Fruit fly (Drosophila melanogaster) whole organism, pupa: Measurements from ENCODE around the gene rudhira.
A peak's percentile ranks its signal among the peaks of the same experiment; 100 is the strongest.

ENCODE experiments used
- CG13204 ChIP-seq: fragments of 200-800 bp; sonication (Bioruptor generic); optimal IDR thresholded peaks from 2 replicates; lab custom pipeline; 2018; ENCODE audit warnings: missing biosample characterization, mild to moderate bottlenecking, missing genetic modification characterization, moderate library complexity
- CG14655 ChIP-seq: fragments of 200-800 bp; sonication (Bioruptor generic); optimal IDR thresholded peaks from 3 replicates; lab custom pipeline; 2017; ENCODE audit warnings: mild to moderate bottlenecking, missing biosample characterization, missing genetic modification reagents, missing genetic modification characterization
- CG15710 ChIP-seq: fragments of 200-800 bp; sonication (Bioruptor generic); optimal IDR thresholded peaks from 2 replicates; lab custom pipeline; 2018; ENCODE audit warnings: missing biosample characterization, mild to moderate bottlenecking, missing genetic modification characterization, moderate library complexity
- CG17806 ChIP-seq: fragments of 200-800 bp; sonication (Bioruptor generic); optimal IDR thresholded peaks from 2 replicates; lab custom pipeline; 2018; ENCODE audit warnings: missing biosample characterization, mild to moderate bottlenecking, missing genetic modification characterization, moderate library complexity
- CG8159 ChIP-seq: fragments of 200-800 bp; sonication (Bioruptor generic); optimal IDR thresholded peaks from 3 replicates; lab custom pipeline; 2018; ENCODE audit warnings: missing biosample characterization, mild to moderate bottlenecking, missing genetic modification characterization, moderate library complexity
- EcR ChIP-seq: fragments of 200-800 bp; sonication (Bioruptor generic); optimal IDR thresholded peaks from 3 replicates; lab custom pipeline; 2019; ENCODE audit warnings: missing biosample characterization, missing genetic modification characterization, mild to moderate bottlenecking, moderate library complexity, missing genetic modification reagents
- Ets98B ChIP-seq: fragments of 200-800 bp; sonication (Bioruptor generic); IDR thresholded peaks from 2 replicates; pipeline ENCODE4 v1.3.6; 2022; ENCODE audit warnings: missing biosample characterization, missing genetic modification characterization
- Pif1A ChIP-seq: fragments of 200-800 bp; sonication (Bioruptor generic); optimal IDR thresholded peaks from 3 replicates; lab custom pipeline; 2016; ENCODE audit warnings: missing biosample characterization, missing genetic modification characterization
- Snoo ChIP-seq: fragments of 200-800 bp; sonication (Bioruptor generic); optimal IDR thresholded peaks from 3 replicates; lab custom pipeline; 2017; ENCODE audit warnings: missing biosample characterization, mild to moderate bottlenecking, missing genetic modification characterization, inconsistent platforms
- gl ChIP-seq: fragments of 200-800 bp; sonication (Bioruptor generic); optimal IDR thresholded peaks from 2 replicates; lab custom pipeline; 2018; ENCODE audit warnings: missing biosample characterization, mild to moderate bottlenecking, missing genetic modification characterization

- TF ChIP-seq Pif1A (GFP tag; lab: Kevin White, UChicago) (no peak), CG17806 (tag; lab: Kevin White, UChicago) (no peak), CG15710 (no peak), gl (tag; lab: Kevin White, UChicago) (no peak), CG8159 (tag; lab: Kevin White, UChicago) (peak; percentile 45), EcR (no peak), CG13204 (GFP tag; lab: Kevin White, UChicago) (no peak), Ets98B (GFP tag; lab: Robert Waterston, UW) (no peak), Snoo (tag; lab: Kevin White, UChicago) (no peak), CG14655 (GFP tag; lab: Kevin White, UChicago) (no peak)
Measured at dm6 chrX:11841702-11842378, 25.1 kb downstream of the rudhira start.
